Worm (Caenorhabditis elegans): ENCODE measurements around the gene xbx-9.

- TF ChIP-seq egl-27 (tag; optimal IDR thresholded peaks at IDR 0.05) (no peak), nhr-11 (tag; optimal IDR thresholded peaks at IDR 0.05) (no peak), lsy-2 (tag; optimal IDR thresholded peaks at IDR 0.05) (no peak), nhr-10 (tag; optimal IDR thresholded peaks at IDR 0.05) (no peak), ztf-11 (tag; optimal IDR thresholded peaks at IDR 0.05) (no peak), nhr-77 (tag; optimal IDR thresholded peaks at IDR 0.05) (no peak), zag-1 (tag; optimal IDR thresholded peaks at IDR 0.05) (no peak), unc-62 (GFP tag; optimal IDR thresholded peaks at IDR 0.05) (no peak)
These were observed 20.8 kb downstream of the xbx-9 start, which contains the start of gene gpa-13 for ce11 chrV:12754839-12755238.
